Worm (Caenorhabditis elegans) whole organism, L4 larva: ENCODE results near the gene dsl-2.

Experiments
- lin-13 ChIP-seq: fragments of 150-350 bp; optimal IDR thresholded peaks from 2 replicates; lab custom pipeline; 2014; ENCODE audit warnings: missing biosample characterization, missing genetic modification reagents, missing genetic modification characterization
- nhr-77 ChIP-seq: fragments of 150-350 bp; optimal IDR thresholded peaks from 2 replicates; lab custom pipeline; 2014; ENCODE audit warnings: missing biosample characterization, missing genetic modification characterization
- pha-4 ChIP-seq, 2 experiments: fragments of 150-350 bp in 1 of 2; fragments of 200-800 bp in 1 of 2; sonication (Bioruptor generic) in 1 of 2; IDR thresholded peaks in 1 of 2; optimal IDR thresholded peaks in 1 of 2; 2 replicates each; pipeline versions ENCODE4 v1.3.6 to Lab custom; 2014 to 2022; ENCODE audit warnings: missing genetic modification characterization in 2 of 2, missing genetic modification reagents in 2 of 2, missing biosample characterization in 1 of 2, missing compliant biosample characterization in 1 of 2
- unc-62 ChIP-seq, 3 experiments: fragments of 150-350 bp in 1 of 3; sonication (generic microtip); optimal IDR thresholded peaks in 2 of 3; peaks in 1 of 3; 1 replicate in 1 of 3; 2 replicates in 2 of 3; lab custom pipeline; 2014 to 2017; ENCODE audit warnings: missing biosample characterization in 3 of 3, missing genetic modification characterization in 3 of 3, missing genetic modification reagents in 3 of 3, missing genotype in 1 of 3

- no peak for TF ChIP-seq pha-4 (GFP tag; IDR thresholded peaks at IDR 0.05; lab: Robert Waterston, UW)
- TF ChIP-seq pha-4 (tag; optimal IDR thresholded peaks at IDR 0.05; lab: Kevin White, UChicago), result no peak
- TF ChIP-seq unc-62 (GFP tag; optimal IDR thresholded peaks at IDR 0.05 in 1 of 2; lab: Kevin White, UChicago), result no peak
- no peak for TF ChIP-seq unc-62 (tag; optimal IDR thresholded peaks at IDR 0.05; lab: Kevin White, UChicago)
- TF ChIP-seq nhr-77 (tag; lab: Kevin White, UChicago), result no peak
- no peak for TF ChIP-seq lin-13 (GFP tag; lab: Kevin White, UChicago)
These were observed 30.0 kb upstream of the dsl-2 start for ce11 chrIV:1234780-1235179.
